Worm (Caenorhabditis elegans): Measurements from ENCODE around the gene pals-33.
A peak's percentile ranks its signal among the peaks of the same experiment; 100 is the strongest.

Gene pals-33

ce11 chrV:3639873-3640272, 33.3 kb upstream of the pals-33 start:
- TF ChIP-seq pbrm-1 (GFP tag; IDR thresholded peaks at IDR 0.05) (no peak), dox-1 (GFP tag; IDR thresholded peaks at IDR 0.05) (no peak)

- TF ChIP-seq lin-54 (GFP tag; optimal IDR thresholded peaks at IDR 0.05) (peak; percentile 14), somi-1 (GFP tag; optimal IDR thresholded peaks at IDR 0.05) (no peak), mel-28 (tag; optimal IDR thresholded peaks at IDR 0.05; ENCODE audit: borderline replicate concordance) (no peak), let-526 (GFP tag; IDR thresholded peaks at IDR 0.05) (0 out of 2 replicates have a peak, but pooled peaks have one; percentile 9), let-607 (tag; optimal IDR thresholded peaks at IDR 0.05) (peak in 1 of 2 experiments; percentile 23), nfyb-1 (GFP tag; IDR thresholded peaks at IDR 0.05) (0 out of 2 replicates have a peak, but pooled peaks have one; percentile 14), efl-1 (GFP tag; optimal IDR thresholded peaks at IDR 0.05) (peak; percentile 8), B0336.3 (GFP tag; IDR thresholded peaks at IDR 0.05) (0 out of 2 replicates have a peak, but pooled peaks have one; percentile 20), gei-17 (GFP tag; optimal IDR thresholded peaks at IDR 0.05) (peak; percentile 1), nhr-90 (tag; optimal IDR thresholded peaks at IDR 0.05) (peak; percentile 23), tbp1 (GFP tag; optimal IDR thresholded peaks at IDR 0.05) (peak; percentile 56), cebp-1 (GFP tag; IDR thresholded peaks at IDR 0.05) (peak; percentile 47; the same call in 1 of the 2 replicates), cebp-1 (tag; optimal IDR thresholded peaks at IDR 0.05) (peak; percentile 74), mcd-1 (GFP tag; IDR thresholded peaks at IDR 0.05) (no peak), snpc-4 (GFP tag; optimal IDR thresholded peaks at IDR 0.05) (no peak), snpc-4 (tag; optimal IDR thresholded peaks at IDR 0.05) (peak in 1 of 4 experiments; percentile 59), ztf-22 (GFP tag; optimal IDR thresholded peaks at IDR 0.05) (peak; percentile 45), nhr-80 (tag; optimal IDR thresholded peaks at IDR 0.05) (peak; percentile 83), ceh-58 (GFP tag; IDR thresholded peaks at IDR 0.05) (no peak), lir-1 (GFP tag; conservative IDR thresholded peaks at IDR 0.05) (no peak), zfh-2 (GFP tag; conservative IDR thresholded peaks at IDR 0.05) (no peak), lin-26 (GFP tag; IDR thresholded peaks at IDR 0.05) (no peak), unc-62 (GFP tag; optimal IDR thresholded peaks at IDR 0.05) (peak; percentile 92), rec-8 (tag; optimal IDR thresholded peaks at IDR 0.05) (no peak), dox-1 (GFP tag; IDR thresholded peaks at IDR 0.05) (peak; percentile 49; the same call in 1 of the 2 replicates), athp-1 (tag; optimal IDR thresholded peaks at IDR 0.05) (no peak), pha-4 (tag; optimal IDR thresholded peaks at IDR 0.05) (no peak), attf-5 (GFP tag; optimal IDR thresholded peaks at IDR 0.05) (peak; percentile 14), snpc-1.3 (tag; optimal IDR thresholded peaks at IDR 0.05; ENCODE audit: insufficient read depth) (no peak), madf-10 (tag; optimal IDR thresholded peaks at IDR 0.05) (peak; percentile 60), atf-7 (tag; optimal IDR thresholded peaks at IDR 0.05) (peak; percentile 99)
Observed at ce11 chrV:3644193-3644693, 28.9 kb upstream of the pals-33 start, which contains the start of gene F59B1.8. F59B1.8 (minus strand) TSS chrV:3644243.

ce11 chrV:3647862-3648261, 25.3 kb upstream of the pals-33 start, which contains the start of gene F59B1.10:
F59B1.10 (minus strand) TSS chrV:3647962.
- TF ChIP-seq hmg-1.2 (GFP tag; IDR thresholded peaks at IDR 0.05) (no peak), mel-28 (tag; optimal IDR thresholded peaks at IDR 0.05; ENCODE audit: borderline replicate concordance) (no peak), dpff-1 (tag; optimal IDR thresholded peaks at IDR 0.05) (no peak), cebp-2 (GFP tag; IDR thresholded peaks at IDR 0.05) (no peak), lsy-27 (tag; optimal IDR thresholded peaks at IDR 0.05; ENCODE audit: borderline replicate concordance, insufficient read depth) (no peak), ceh-100 (GFP tag; IDR thresholded peaks at IDR 0.05) (no peak), lin-35 (GFP tag; optimal IDR thresholded peaks at IDR 0.05) (no peak), mxl-1 (tag; optimal IDR thresholded peaks at IDR 0.05) (no peak), rcor-1 (GFP tag; IDR thresholded peaks at IDR 0.05) (no peak), C17E4.6 (GFP tag; IDR thresholded peaks at IDR 0.05) (no peak), Y53G8AR.9 (GFP tag; conservative IDR thresholded peaks at IDR 0.05) (no peak), snpc-4 (GFP tag; optimal IDR thresholded peaks at IDR 0.05) (no peak), snpc-4 (tag; optimal IDR thresholded peaks at IDR 0.05) (no peak), Y53F4B.3 (GFP tag; IDR thresholded peaks at IDR 0.05) (no peak), snpc-1.3 (tag; optimal IDR thresholded peaks at IDR 0.05; ENCODE audit: insufficient read depth) (no peak), B0336.3 (GFP tag; IDR thresholded peaks at IDR 0.05) (no peak), die-1 (tag; optimal IDR thresholded peaks at IDR 0.05) (no peak), F52B5.7 (tag; optimal IDR thresholded peaks at IDR 0.05) (no peak)
